Fruit fly (Drosophila melanogaster) whole organism, adult: ENCODE measurements around the gene RabX6.

Experiments used
- Hr96 ChIP-seq: fragments of 200-800 bp; sonication (Bioruptor generic); optimal IDR thresholded peaks from 2 replicates; lab custom pipeline; 2016; ENCODE audit warnings: missing biosample characterization, missing genetic modification characterization
- ovo ChIP-seq: fragments of 200-800 bp; sonication (Bioruptor generic); optimal IDR thresholded peaks from 2 replicates; lab custom pipeline; 2016; ENCODE audit warnings: missing biosample characterization, missing genetic modification characterization
- pad ChIP-seq: fragments of 200-800 bp; sonication (Bioruptor generic); optimal IDR thresholded peaks from 3 replicates; lab custom pipeline; 2017; ENCODE audit warnings: missing biosample characterization, missing genetic modification characterization, mild to moderate bottlenecking, moderate library complexity, missing genetic modification reagents

dm6 chr3L:725527-726191 lies 35.3 kb downstream of the RabX6 start:
- TF ChIP-seq ovo (GFP tag; lab: Kevin White, UChicago) (no peak), Hr96 (GFP tag; lab: Kevin White, UChicago) (no peak), pad (no peak)
